ENCODE assay signal across 6 worm cellular contexts in genomic region chrII:6849308-6849707, ce11.
TF ChIP-seq lines count a peak whose summit lies in the region.

No protein-coding gene starts in this region.

TF ChIP-seq in whole organism, L1 larva, 84 proteins besides CTCF, POLR2A, EP300 and RAD21 (continues in another document):
- no peak for TF ChIP-seq hlh-4 (tag; optimal IDR thresholded peaks at IDR 0.05; lab: Kevin White, UChicago)
- TF ChIP-seq ceh-82 (tag; optimal IDR thresholded peaks at IDR 0.05; lab: Kevin White, UChicago), result no peak
- TF ChIP-seq lin-35 (GFP tag; optimal IDR thresholded peaks at IDR 0.05; lab: Kevin White, UChicago), result peak in 1 of 2 experiments; percentile 73
- no peak for TF ChIP-seq unc-62 (GFP tag; optimal IDR thresholded peaks at IDR 0.05; lab: Kevin White, UChicago)
- peak; percentile 94 for TF ChIP-seq nhr-85 (tag; lab: Kevin White, UChicago)
- no peak for TF ChIP-seq snpc-4 (tag; optimal IDR thresholded peaks at IDR 0.05; lab: Kevin White, UChicago)
- TF ChIP-seq alr-1 (tag; optimal IDR thresholded peaks at IDR 0.05; lab: Kevin White, UChicago; ENCODE audit: borderline replicate concordance), result no peak
- TF ChIP-seq nhr-90 (tag; optimal IDR thresholded peaks at IDR 0.05; lab: Kevin White, UChicago; ENCODE audit: poor library complexity), result peak; percentile 13
- peak; percentile 3 for TF ChIP-seq mep-1 (tag; optimal IDR thresholded peaks at IDR 0.05; lab: Kevin White, UChicago)
- TF ChIP-seq ztf-4 (tag; optimal IDR thresholded peaks at IDR 0.05; lab: Kevin White, UChicago), result peak; percentile 60
- peak in 3 of 6 experiments; percentile 7 to 93 (median 81) for TF ChIP-seq elt-3 (tag; optimal IDR thresholded peaks at IDR 0.05; lab: Kevin White, UChicago)
- no peak for TF ChIP-seq pag-3 (tag; optimal IDR thresholded peaks at IDR 0.05; lab: Kevin White, UChicago; ENCODE audit: borderline replicate concordance, insufficient read depth)
- TF ChIP-seq zag-1 (tag; optimal IDR thresholded peaks at IDR 0.05; lab: Kevin White, UChicago), result no peak
- no peak for TF ChIP-seq Y116A8C.19 (tag; optimal IDR thresholded peaks at IDR 0.05; lab: Kevin White, UChicago; ENCODE audit: borderline replicate concordance)

TF ChIP-seq in whole organism, L2 larva, 48 proteins besides CTCF, POLR2A, EP300 and RAD21 (continues in another document):
- TF ChIP-seq ceh-16 (tag; optimal IDR thresholded peaks at IDR 0.05; lab: Kevin White, UChicago) (no peak), Y55F3AM.14 (GFP tag; optimal IDR thresholded peaks at IDR 0.05; lab: Kevin White, UChicago) (peak; percentile 89), mab-5 (tag; optimal IDR thresholded peaks at IDR 0.05; lab: Kevin White, UChicago) (no peak), skn-1 (tag; optimal IDR thresholded peaks at IDR 0.05; lab: Kevin White, UChicago) (no peak), unc-39 (tag; optimal IDR thresholded peaks at IDR 0.05; lab: Kevin White, UChicago) (no peak), peb-1 (tag; optimal IDR thresholded peaks at IDR 0.05; lab: Kevin White, UChicago) (no peak), dmd-4 (tag; optimal IDR thresholded peaks at IDR 0.05; lab: Kevin White, UChicago) (no peak), sem-4 (tag; optimal IDR thresholded peaks at IDR 0.05; lab: Kevin White, UChicago) (no peak), egl-27 (tag; optimal IDR thresholded peaks at IDR 0.05; lab: Kevin White, UChicago) (peak; percentile 97), unc-55 (GFP tag; optimal IDR thresholded peaks at IDR 0.05; lab: Kevin White, UChicago) (no peak), nhr-237 (tag; optimal IDR thresholded peaks at IDR 0.05; lab: Kevin White, UChicago) (no peak), R02D3.7 (tag; optimal IDR thresholded peaks at IDR 0.05; lab: Kevin White, UChicago) (no peak), nhr-21 (tag; optimal IDR thresholded peaks at IDR 0.05; lab: Kevin White, UChicago) (peak; percentile 91), ztf-1 (GFP tag; conservative IDR thresholded peaks at IDR 0.05; lab: Robert Waterston, UW) (no peak), ama-1 (optimal IDR thresholded peaks at IDR 0.05; lab: Kevin White, UChicago) (peak; percentile 65), aly-2 (tag; optimal IDR thresholded peaks at IDR 0.05; lab: Kevin White, UChicago) (no peak), snpc-4 (tag; optimal IDR thresholded peaks at IDR 0.05; lab: Kevin White, UChicago) (no peak)

TF ChIP-seq in whole organism, L3 larva, 47 proteins besides CTCF, POLR2A, EP300 and RAD21 (continues in another document):
- TF ChIP-seq nfya-1 (tag; optimal IDR thresholded peaks at IDR 0.05; lab: Kevin White, UChicago; ENCODE audit: insufficient read depth) (peak; percentile 40), jun-1 (tag; optimal IDR thresholded peaks at IDR 0.05; lab: Kevin White, UChicago) (peak; percentile 51), egl-27 (tag; optimal IDR thresholded peaks at IDR 0.05; lab: Kevin White, UChicago) (peak; percentile 94), nhr-11 (tag; optimal IDR thresholded peaks at IDR 0.05; lab: Kevin White, UChicago) (no peak), unc-62 (GFP tag; optimal IDR thresholded peaks at IDR 0.05; lab: Kevin White, UChicago) (peak; percentile 86), elt-3 (tag; optimal IDR thresholded peaks at IDR 0.05; lab: Kevin White, UChicago) (peak; percentile 52 to 69 (median 56)), lsy-12 (tag; optimal IDR thresholded peaks at IDR 0.05; lab: Kevin White, UChicago) (peak; percentile 28), eor-1 (tag; optimal IDR thresholded peaks at IDR 0.05; lab: Kevin White, UChicago) (no peak), fkh-2 (tag; optimal IDR thresholded peaks at IDR 0.05; lab: Kevin White, UChicago) (no peak), fos-1 (tag; optimal IDR thresholded peaks at IDR 0.05; lab: Kevin White, UChicago) (no peak), fkh-10 (GFP tag; optimal IDR thresholded peaks at IDR 0.05; lab: Kevin White, UChicago) (no peak), nhr-237 (tag; optimal IDR thresholded peaks at IDR 0.05; lab: Kevin White, UChicago) (no peak), egl-5 (tag; optimal IDR thresholded peaks at IDR 0.05; lab: Kevin White, UChicago) (peak; percentile 38), mdl-1 (tag; optimal IDR thresholded peaks at IDR 0.05; lab: Kevin White, UChicago) (peak; percentile 59), snpc-4 (tag; optimal IDR thresholded peaks at IDR 0.05; lab: Kevin White, UChicago) (peak; percentile 7), ztf-4 (tag; optimal IDR thresholded peaks at IDR 0.05; lab: Kevin White, UChicago) (no peak)

TF ChIP-seq in whole organism, L4 larva, 104 proteins besides CTCF, POLR2A, EP300 and RAD21 (continues in another document):
- TF ChIP-seq ceh-62 (tag; optimal IDR thresholded peaks at IDR 0.05; lab: Kevin White, UChicago) (no peak), F10B5.3 (tag; optimal IDR thresholded peaks at IDR 0.05; lab: Kevin White, UChicago) (no peak), nhr-42 (GFP tag; IDR thresholded peaks at IDR 0.05; lab: Robert Waterston, UW) (no peak), spr-1 (tag; optimal IDR thresholded peaks at IDR 0.05; lab: Kevin White, UChicago) (no peak), unc-39 (tag; optimal IDR thresholded peaks at IDR 0.05; lab: Kevin White, UChicago) (no peak), lin-39 (tag; optimal IDR thresholded peaks at IDR 0.05; lab: Kevin White, UChicago) (no peak), nhr-10 (tag; optimal IDR thresholded peaks at IDR 0.05; lab: Kevin White, UChicago) (peak; percentile 47), egl-27 (tag; optimal IDR thresholded peaks at IDR 0.05; lab: Kevin White, UChicago) (peak; percentile 40), Y5F2A.4 (GFP tag; optimal IDR thresholded peaks at IDR 0.05; lab: Kevin White, UChicago) (no peak), cey-2 (tag; optimal IDR thresholded peaks at IDR 0.05; lab: Kevin White, UChicago; ENCODE audit: borderline replicate concordance, insufficient read depth) (peak; percentile 84), pha-4 (GFP tag; IDR thresholded peaks at IDR 0.05; lab: Robert Waterston, UW) (no peak), pha-4 (tag; optimal IDR thresholded peaks at IDR 0.05; lab: Kevin White, UChicago) (no peak), nhr-25 (tag; optimal IDR thresholded peaks at IDR 0.05; lab: Kevin White, UChicago; ENCODE audit: borderline replicate concordance, insufficient read depth) (peak; percentile 61), jun-1 (tag; optimal IDR thresholded peaks at IDR 0.05; lab: Kevin White, UChicago) (no peak), zfp-2 (tag; optimal IDR thresholded peaks at IDR 0.05; lab: Kevin White, UChicago) (no peak), unc-130 (GFP tag; optimal IDR thresholded peaks at IDR 0.05; lab: Kevin White, UChicago) (no peak), lim-7 (GFP tag; IDR thresholded peaks at IDR 0.05; lab: Robert Waterston, UW) (no peak)

TF ChIP-seq in whole organism, mixed stage, embryonic, 35 proteins besides CTCF, POLR2A, EP300 and RAD21:
- peak; percentile 59 for TF ChIP-seq hlh-1 (tag; optimal IDR thresholded peaks at IDR 0.05; lab: Kevin White, UChicago)
- no peak for TF ChIP-seq lin-32 (GFP tag; optimal IDR thresholded peaks at IDR 0.05; lab: Kevin White, UChicago)
- no peak for TF ChIP-seq flh-1 (GFP tag; optimal IDR thresholded peaks at IDR 0.05; lab: Kevin White, UChicago)
- no peak for TF ChIP-seq nhr-12 (tag; optimal IDR thresholded peaks at IDR 0.05; lab: Kevin White, UChicago)
- TF ChIP-seq zip-8 (tag; optimal IDR thresholded peaks at IDR 0.05; lab: Kevin White, UChicago), result no peak
TF ChIP-seq in whole organism, mixed stage, embryonic: peak in this region for 1.

TF ChIP-seq in whole organism, young adult, 124 proteins besides CTCF, POLR2A, EP300 and RAD21 (continues in another document):
- no peak for TF ChIP-seq D2030.7 (GFP tag; IDR thresholded peaks at IDR 0.05; lab: Robert Waterston, UW)
- no peak for TF ChIP-seq cebp-2 (GFP tag; IDR thresholded peaks at IDR 0.05; lab: Robert Waterston, UW)
- TF ChIP-seq akir-1 (GFP tag; optimal IDR thresholded peaks at IDR 0.05; lab: Kevin White, UChicago), result no peak
- no peak for TF ChIP-seq sptf-2 (GFP tag; optimal IDR thresholded peaks at IDR 0.05; lab: Kevin White, UChicago)
- no peak for TF ChIP-seq C17E4.6 (GFP tag; IDR thresholded peaks at IDR 0.05; lab: Robert Waterston, UW)
- TF ChIP-seq ZK185.1 (tag; optimal IDR thresholded peaks at IDR 0.05; lab: Kevin White, UChicago; ENCODE audit: poor library complexity, severe bottlenecking), result no peak
- TF ChIP-seq F52B5.7 (tag; optimal IDR thresholded peaks at IDR 0.05; lab: Kevin White, UChicago), result no peak
- TF ChIP-seq pha-4 (tag; optimal IDR thresholded peaks at IDR 0.05; lab: Kevin White, UChicago), result no peak
- TF ChIP-seq athp-1 (tag; optimal IDR thresholded peaks at IDR 0.05; lab: Kevin White, UChicago), result no peak
- TF ChIP-seq lag-1 (GFP tag; IDR thresholded peaks at IDR 0.05; lab: Robert Waterston, UW), result no peak
- no peak for TF ChIP-seq unc-62 (GFP tag; optimal IDR thresholded peaks at IDR 0.05; lab: Kevin White, UChicago)
- TF ChIP-seq nfya-2 (GFP tag; IDR thresholded peaks at IDR 0.05; lab: Robert Waterston, UW), result no peak
- TF ChIP-seq snpc-1.3 (tag; optimal IDR thresholded peaks at IDR 0.05; lab: Kevin White, UChicago; ENCODE audit: insufficient read depth), result no peak
- TF ChIP-seq ama-1 (optimal IDR thresholded peaks at IDR 0.05; lab: Kevin White, UChicago), result no peak
- TF ChIP-seq ama-1 (GFP tag; optimal IDR thresholded peaks at IDR 0.05; lab: Kevin White, UChicago), result no peak
- no peak for TF ChIP-seq T07F8.4 (tag; optimal IDR thresholded peaks at IDR 0.05; lab: Kevin White, UChicago)
- TF ChIP-seq ztf-26 (tag; optimal IDR thresholded peaks at IDR 0.05; lab: Kevin White, UChicago), result peak; percentile 33
- TF ChIP-seq rpc-1 (optimal IDR thresholded peaks at IDR 0.05; lab: Kevin White, UChicago), result no peak
- no peak for TF ChIP-seq rpc-1 (tag; optimal IDR thresholded peaks at IDR 0.05; lab: Kevin White, UChicago)
- no peak for TF ChIP-seq K12H6.12 (tag; optimal IDR thresholded peaks at IDR 0.05; lab: Kevin White, UChicago)
- no peak for TF ChIP-seq sdz-38 (tag; optimal IDR thresholded peaks at IDR 0.05; lab: Kevin White, UChicago)
- no peak for TF ChIP-seq F39B2.1 (GFP tag; IDR thresholded peaks at IDR 0.05; lab: Robert Waterston, UW)
- no peak for TF ChIP-seq snpc-1.1 (tag; optimal IDR thresholded peaks at IDR 0.05; lab: Kevin White, UChicago; ENCODE audit: insufficient read depth)
- peak; percentile 54; the same call in 1 of the 2 replicates for TF ChIP-seq K11D2.4 (GFP tag; IDR thresholded peaks at IDR 0.05; lab: Robert Waterston, UW)
- TF ChIP-seq tlf-1 (GFP tag; optimal IDR thresholded peaks at IDR 0.05; lab: Kevin White, UChicago), result no peak
- TF ChIP-seq nhr-90 (tag; optimal IDR thresholded peaks at IDR 0.05; lab: Kevin White, UChicago), result no peak
- no peak for TF ChIP-seq lsy-27 (tag; optimal IDR thresholded peaks at IDR 0.05; lab: Kevin White, UChicago; ENCODE audit: borderline replicate concordance, insufficient read depth)
- TF ChIP-seq tbp1 (GFP tag; optimal IDR thresholded peaks at IDR 0.05; lab: Kevin White, UChicago), result no peak
- no peak for TF ChIP-seq hlh-26 (GFP tag; conservative IDR thresholded peaks at IDR 0.05; lab: Robert Waterston, UW)
- no peak for TF ChIP-seq mcd-1 (GFP tag; IDR thresholded peaks at IDR 0.05; lab: Robert Waterston, UW)
- no peak for TF ChIP-seq aptf-3 (GFP tag; IDR thresholded peaks at IDR 0.05; lab: Robert Waterston, UW)
- TF ChIP-seq mel-28 (tag; optimal IDR thresholded peaks at IDR 0.05; lab: Kevin White, UChicago; ENCODE audit: borderline replicate concordance), result no peak
